Worm (Caenorhabditis elegans) whole organism, young adult: Measurements from ENCODE around the gene nlp-66.

Source experiments
- T26A5.8 ChIP-seq: sonication (generic microtip); optimal IDR thresholded peaks from 2 replicates; lab custom pipeline; 2016; ENCODE audit warnings: missing genetic modification characterization, missing compliant biosample characterization
- Y79H2A.3 ChIP-seq: fragments of 200-800 bp; sonication (Bioruptor generic); conservative IDR thresholded peaks from 2 replicates; pipeline ENCODE4 v1.3.6; 2022; ENCODE audit warnings: missing genetic modification reagents, missing genetic modification characterization, missing compliant biosample characterization
- akir-1 ChIP-seq: fragments of 200-800 bp; sonication (Bioruptor generic); optimal IDR thresholded peaks from 2 replicates; lab custom pipeline; 2018; ENCODE audit warnings: mild to moderate bottlenecking, missing genetic modification characterization, moderate library complexity, missing compliant biosample characterization
- ama-1 ChIP-seq, 3 experiments: fragments of 150-350 bp in 1 of 3; sonication (generic microtip) in 2 of 3; optimal IDR thresholded peaks; 2 replicates each; lab custom pipeline; 2014 to 2018; ENCODE audit warnings: missing biosample characterization in 2 of 3, missing genetic modification characterization in 2 of 3, missing genetic modification reagents in 2 of 3
- attf-5 ChIP-seq: fragments of 200-800 bp; sonication (Bioruptor generic); optimal IDR thresholded peaks from 2 replicates; lab custom pipeline; 2018; ENCODE audit warnings: mild to moderate bottlenecking, missing genetic modification characterization, missing compliant biosample characterization
- lin-40 ChIP-seq: sonication (generic microtip); optimal IDR thresholded peaks from 2 replicates; lab custom pipeline; 2016; ENCODE audit warnings: missing genetic modification characterization, mild to moderate bottlenecking, missing compliant biosample characterization, missing genotype, missing genetic modification reagents
- madf-6 ChIP-seq: fragments of 200-800 bp; sonication (Bioruptor generic); IDR thresholded peaks from 2 replicates; pipeline ENCODE4 v1.3.6; 2022; ENCODE audit warnings: missing genetic modification reagents, missing genetic modification characterization, missing compliant biosample characterization
- unc-62 ChIP-seq: fragments of 150-350 bp; optimal IDR thresholded peaks from 2 replicates; lab custom pipeline; 2014; ENCODE audit warnings: missing biosample characterization, missing genetic modification reagents, missing genetic modification characterization
- ztf-3 ChIP-seq: fragments of 200-800 bp; sonication (Bioruptor generic); optimal IDR thresholded peaks from 2 replicates; lab custom pipeline; 2018; ENCODE audit warnings: mild to moderate bottlenecking, missing genetic modification characterization, missing compliant biosample characterization

- TF ChIP-seq akir-1 (GFP tag; lab: Kevin White, UChicago) (no peak), Y79H2A.3 (GFP tag; lab: Robert Waterston, UW) (no peak), madf-6 (no peak), unc-62 (GFP tag; lab: Kevin White, UChicago) (no peak), ama-1 (optimal IDR thresholded peaks at IDR 0.05; lab: Kevin White, UChicago) (no peak), ama-1 (GFP tag; optimal IDR thresholded peaks at IDR 0.05; lab: Kevin White, UChicago) (no peak), T26A5.8 (tag; lab: Kevin White, UChicago) (no peak), lin-40 (tag; lab: Kevin White, UChicago) (no peak), ztf-3 (GFP tag; lab: Kevin White, UChicago) (no peak), attf-5 (no peak)
These were observed 4.2 kb upstream of the nlp-66 start, which contains the start of gene R08B4.3 for ce11 chrX:11120808-11121207.
